Fruit fly (Drosophila melanogaster) whole organism, embryonic: ENCODE measurements around the gene CG17270.

ENCODE experiments used
- CG12391 ChIP-seq: fragments of 200-800 bp; sonication (Bioruptor generic); optimal IDR thresholded peaks from 3 replicates; lab custom pipeline; 2018; ENCODE audit warnings: missing biosample characterization, mild to moderate bottlenecking, missing genetic modification characterization, moderate library complexity
- CG13624 ChIP-seq: fragments of 200-800 bp; sonication (Bioruptor generic); optimal IDR thresholded peaks from 2 replicates; lab custom pipeline; 2016; ENCODE audit warnings: missing biosample characterization, missing genetic modification characterization
- CG1832 ChIP-seq: fragments of 200-800 bp; sonication (Bioruptor generic); optimal IDR thresholded peaks from 2 replicates; lab custom pipeline; 2017; ENCODE audit warnings: missing biosample characterization, mild to moderate bottlenecking, missing genetic modification characterization, inconsistent platforms
- CG2678 ChIP-seq: fragments of 200-800 bp; sonication (Bioruptor generic); optimal IDR thresholded peaks from 3 replicates; lab custom pipeline; 2019; ENCODE audit warnings: missing biosample characterization, mild to moderate bottlenecking, missing genetic modification characterization, moderate library complexity
- CG31441 ChIP-seq: fragments of 200-800 bp; sonication (Bioruptor generic); IDR thresholded peaks from 2 replicates; pipeline ENCODE4 v1.3.6; 2022; ENCODE audit warnings: missing biosample characterization, missing genetic modification characterization
- CG3281 ChIP-seq: fragments of 200-800 bp; sonication (Bioruptor generic); optimal IDR thresholded peaks from 3 replicates; lab custom pipeline; 2017; ENCODE audit warnings: missing biosample characterization, mild to moderate bottlenecking, missing genetic modification characterization
- CG3407 ChIP-seq: fragments of 200-800 bp; sonication (Bioruptor generic); optimal IDR thresholded peaks from 2 replicates; lab custom pipeline; 2018; ENCODE audit warnings: missing biosample characterization, mild to moderate bottlenecking, missing genetic modification characterization
- CG34422 ChIP-seq: fragments of 200-800 bp; sonication (Bioruptor generic); IDR thresholded peaks from 3 replicates; pipeline ENCODE4 v1.3.6; 2022; ENCODE audit warnings: missing biosample characterization, missing genetic modification characterization
- CG4404 ChIP-seq: fragments of 200-800 bp; sonication (Bioruptor generic); IDR thresholded peaks from 2 replicates; pipeline ENCODE4 v1.3.6; 2022; ENCODE audit warnings: missing biosample characterization, missing genetic modification characterization
- CG4617 ChIP-seq: fragments of 200-800 bp; sonication (Bioruptor generic); optimal IDR thresholded peaks from 3 replicates; lab custom pipeline; 2016; ENCODE audit warnings: missing biosample characterization, missing genetic modification characterization, borderline replicate concordance
- CG7271 ChIP-seq: fragments of 200-800 bp; sonication (Bioruptor generic); optimal IDR thresholded peaks from 2 replicates; lab custom pipeline; 2018; ENCODE audit warnings: missing biosample characterization, mild to moderate bottlenecking, missing genetic modification characterization, moderate library complexity
- CG7357 ChIP-seq: fragments of 200-800 bp; sonication (Bioruptor generic); IDR thresholded peaks from 3 replicates; pipeline ENCODE4 v1.3.6; 2022; ENCODE audit warnings: missing biosample characterization, missing genetic modification characterization
- CG7745 ChIP-seq: fragments of 200-800 bp; sonication (Bioruptor generic); optimal IDR thresholded peaks from 2 replicates; lab custom pipeline; 2018; ENCODE audit warnings: missing biosample characterization, mild to moderate bottlenecking, missing genetic modification characterization, moderate library complexity
- CG9932 ChIP-seq: fragments of 200-800 bp; sonication (Bioruptor generic); IDR thresholded peaks from 2 replicates; pipeline ENCODE4 v1.3.6; 2022; ENCODE audit warnings: missing biosample characterization, missing genetic modification characterization
- Dip3 ChIP-seq: fragments of 200-800 bp; sonication (Bioruptor generic); optimal IDR thresholded peaks from 3 replicates; lab custom pipeline; 2016; ENCODE audit warnings: missing biosample characterization, missing genetic modification characterization
- Dref ChIP-seq: fragments of 200-800 bp; sonication (Bioruptor generic); IDR thresholded peaks from 2 replicates; pipeline ENCODE4 v1.3.6; 2022; ENCODE audit warnings: missing biosample characterization, missing genetic modification characterization
- Eip74EF ChIP-seq, 2 experiments: fragments of 200-800 bp in 1 of 2; fragments of >200 bp in 1 of 2; sonication (Bioruptor generic) in 1 of 2; optimal IDR thresholded peaks; 2 replicates each; lab custom pipeline; 2017 to 2019; ENCODE audit warnings: missing biosample characterization in 2 of 2, missing genetic modification characterization in 2 of 2, mild to moderate bottlenecking in 1 of 2, moderate library complexity in 1 of 2
- Fer3 ChIP-seq: fragments of 200-800 bp; sonication (Bioruptor generic); optimal IDR thresholded peaks from 2 replicates; lab custom pipeline; 2018; ENCODE audit warnings: missing biosample characterization, mild to moderate bottlenecking, missing genetic modification characterization, moderate library complexity
- HmgZ ChIP-seq: fragments of 200-800 bp; sonication (Bioruptor generic); optimal IDR thresholded peaks from 2 replicates; lab custom pipeline; 2018; ENCODE audit warnings: missing biosample characterization, mild to moderate bottlenecking, missing genetic modification characterization
- Hr3 ChIP-seq: fragments of 200-800 bp; sonication (Bioruptor generic); optimal IDR thresholded peaks from 3 replicates; lab custom pipeline; 2016; ENCODE audit warnings: missing biosample characterization, missing genetic modification characterization
- Hr39 ChIP-seq: fragments of >200 bp; optimal IDR thresholded peaks from 2 replicates; lab custom pipeline; 2017
- Hr51 ChIP-seq, 2 experiments: fragments of 200-800 bp; sonication (Bioruptor generic); optimal IDR thresholded peaks; 2 replicates in 1 of 2; 3 replicates in 1 of 2; lab custom pipeline; 2016 to 2018; ENCODE audit warnings: missing biosample characterization in 2 of 2, missing genetic modification characterization in 2 of 2, mild to moderate bottlenecking in 1 of 2, moderate library complexity in 1 of 2
- MBD-R2 ChIP-seq: fragments of 200-800 bp; sonication (Bioruptor generic); IDR thresholded peaks from 2 replicates; pipeline ENCODE4 v1.3.6; 2022; ENCODE audit warnings: missing biosample characterization, missing genetic modification characterization
- Mad ChIP-seq: fragments of 200-800 bp; sonication (Bioruptor generic); optimal IDR thresholded peaks from 2 replicates; lab custom pipeline; 2016; ENCODE audit warnings: missing biosample characterization, missing genetic modification characterization
- Myb ChIP-seq: fragments of 200-800 bp; sonication (Bioruptor generic); optimal IDR thresholded peaks from 2 replicates; lab custom pipeline; 2016; ENCODE audit warnings: missing biosample characterization, missing genetic modification characterization
- Nf-YA ChIP-seq: fragments of 200-800 bp; sonication (Bioruptor generic); IDR thresholded peaks from 2 replicates; pipeline ENCODE4 v1.3.6; 2022; ENCODE audit warnings: missing biosample characterization, missing genetic modification characterization
- Sin3A ChIP-seq: fragments of >200 bp; optimal IDR thresholded peaks from 2 replicates; lab custom pipeline; 2018
- Sox100B ChIP-seq: fragments of 200-800 bp; sonication (Bioruptor generic); optimal IDR thresholded peaks from 3 replicates; lab custom pipeline; 2018; ENCODE audit warnings: missing biosample characterization, mild to moderate bottlenecking, missing genetic modification characterization
- Sry-δ ChIP-seq: fragments of 200-800 bp; sonication (Bioruptor generic); optimal IDR thresholded peaks from 2 replicates; lab custom pipeline; 2016; ENCODE audit warnings: missing biosample characterization, missing genetic modification characterization
- TFAM ChIP-seq: fragments of 200-800 bp; sonication (Bioruptor generic); optimal IDR thresholded peaks from 2 replicates; lab custom pipeline; 2017; ENCODE audit warnings: missing biosample characterization, missing genetic modification characterization, inconsistent platforms
- abd-A ChIP-seq: fragments of 200-800 bp; sonication (Bioruptor generic); optimal IDR thresholded peaks from 3 replicates; lab custom pipeline; 2019; ENCODE audit warnings: missing biosample characterization, mild to moderate bottlenecking, missing genetic modification characterization, moderate library complexity
- aop ChIP-seq: fragments of 200-800 bp; sonication (Bioruptor generic); IDR thresholded peaks from 2 replicates; pipeline ENCODE4 v1.3.6; 2022; ENCODE audit warnings: missing biosample characterization, missing genetic modification characterization
- dan ChIP-seq: fragments of 200-800 bp; sonication (Bioruptor generic); IDR thresholded peaks from 2 replicates; pipeline ENCODE4 v1.3.6; 2022; ENCODE audit warnings: missing biosample characterization, missing genetic modification characterization
- dysf ChIP-seq: fragments of 200-800 bp; sonication (Bioruptor generic); IDR thresholded peaks from 3 replicates; pipeline ENCODE4 v1.3.6; 2022; ENCODE audit warnings: missing biosample characterization, missing genetic modification characterization
- grn ChIP-seq: fragments of 200-800 bp; sonication (Bioruptor generic); optimal IDR thresholded peaks from 3 replicates; lab custom pipeline; 2017; ENCODE audit warnings: missing biosample characterization, missing genetic modification characterization
- klu ChIP-seq: fragments of 200-800 bp; sonication (Bioruptor generic); IDR thresholded peaks from 2 replicates; pipeline ENCODE4 v1.3.6; 2022; ENCODE audit warnings: missing biosample characterization, missing genetic modification characterization
- knrl ChIP-seq: fragments of 200-800 bp; sonication (Bioruptor generic); IDR thresholded peaks from 3 replicates; pipeline ENCODE4 v1.3.6; 2022; ENCODE audit warnings: missing biosample characterization, missing genetic modification characterization; ENCODE audit not compliant: partially characterized antibody
- lilli ChIP-seq: fragments of 200-800 bp; sonication (Bioruptor generic); optimal IDR thresholded peaks from 3 replicates; lab custom pipeline; 2016; ENCODE audit warnings: missing biosample characterization, missing genetic modification characterization
- nau ChIP-seq: fragments of 200-800 bp; sonication (Bioruptor generic); optimal IDR thresholded peaks from 3 replicates; lab custom pipeline; 2017; ENCODE audit warnings: missing biosample characterization, mild to moderate bottlenecking, missing genetic modification characterization, missing genetic modification reagents
- pan ChIP-seq, 4 experiments: fragments of >200 bp in 3 of 4; fragments of 200-800 bp in 1 of 4; sonication (Bioruptor generic) in 1 of 4; optimal IDR thresholded peaks in 3 of 4; IDR thresholded peaks in 1 of 4; 2 replicates each; pipeline versions ENCODE4 v1.3.6 to Lab custom; 2017 to 2022; ENCODE audit warnings: missing biosample characterization in 2 of 4, missing genetic modification characterization in 2 of 4, mixed read lengths in 1 of 4
- peb ChIP-seq: fragments of 200-800 bp; sonication (Bioruptor generic); IDR thresholded peaks from 2 replicates; pipeline ENCODE4 v1.3.6; 2022; ENCODE audit warnings: missing biosample characterization, missing genetic modification characterization
- scrt ChIP-seq: fragments of 200-800 bp; sonication (Bioruptor generic); optimal IDR thresholded peaks from 2 replicates; lab custom pipeline; 2018; ENCODE audit warnings: missing biosample characterization, mild to moderate bottlenecking, missing genetic modification characterization, moderate library complexity
- sens-2 ChIP-seq: fragments of 200-800 bp; sonication (Bioruptor generic); IDR thresholded peaks from 2 replicates; pipeline ENCODE4 v1.3.6; 2022; ENCODE audit warnings: missing biosample characterization, missing genetic modification characterization
- slbo ChIP-seq: fragments of 200-800 bp; sonication (Bioruptor generic); IDR thresholded peaks from 2 replicates; pipeline ENCODE4 v1.3.6; 2022; ENCODE audit warnings: missing biosample characterization, missing genetic modification characterization
- tap ChIP-seq: fragments of 200-800 bp; optimal IDR thresholded peaks from 3 replicates; lab custom pipeline; 2019; ENCODE audit warnings: missing biosample characterization, mild to moderate bottlenecking, missing genetic modification characterization, moderate library complexity
- tgo ChIP-seq: fragments of 200-800 bp; sonication (Bioruptor generic); IDR thresholded peaks from 3 replicates; pipeline ENCODE4 v1.3.6; 2022; ENCODE audit warnings: missing biosample characterization, missing genetic modification characterization
- unc-4 ChIP-seq: fragments of 200-800 bp; sonication (Bioruptor generic); IDR thresholded peaks from 2 replicates; pipeline ENCODE4 v1.3.6; 2022; ENCODE audit warnings: missing biosample characterization, missing genetic modification characterization; ENCODE audit not compliant: partially characterized antibody
- unpg ChIP-seq: fragments of 200-800 bp; sonication (Bioruptor generic); optimal IDR thresholded peaks from 3 replicates; lab custom pipeline; 2018; ENCODE audit warnings: missing biosample characterization, mild to moderate bottlenecking, missing genetic modification characterization, moderate library complexity
- vfl ChIP-seq: fragments of 200-800 bp; sonication (Bioruptor generic); optimal IDR thresholded peaks from 2 replicates; lab custom pipeline; 2016; ENCODE audit warnings: missing biosample characterization, missing genetic modification characterization
- z ChIP-seq: fragments of 200-800 bp; sonication (Bioruptor generic); IDR thresholded peaks from 3 replicates; pipeline ENCODE4 v1.3.6; 2022; ENCODE audit warnings: missing biosample characterization, missing genetic modification characterization

The CG17270 gene

dm6 chr3R:20830153-20830695 lies 11.5 kb upstream of the CG17270 start, which contains the start of gene Adss (continued):
- TF ChIP-seq CG31441 (GFP tag; lab: Robert Waterston, UW) (0 out of 2 replicates have a peak, but pooled peaks have one; percentile 14), scrt (GFP tag; lab: Kevin White, UChicago) (no peak), klu (GFP tag; lab: Robert Waterston, UW) (peak; percentile 93), Fer3 (peak; percentile 22), TFAM (GFP tag; lab: Kevin White, UChicago) (no peak), HmgZ (tag; lab: Kevin White, UChicago) (peak; percentile 33), CG1832 (GFP tag; lab: Kevin White, UChicago) (no peak), Sin3A (lab: Kevin White, UChicago) (no peak), tgo (GFP tag; lab: Robert Waterston, UW) (no peak), grn (GFP tag; lab: Kevin White, UChicago) (peak; percentile 93), Sry-δ (peak; percentile 12), unc-4 (GFP tag; lab: Robert Waterston, UW) (no peak; the same call in 1 of the 2 replicates), abd-A (peak; percentile 23), aop (0 out of 2 replicates have a peak, but pooled peaks have one; percentile 51), tap (tag; lab: Kevin White, UChicago) (no peak), CG7271 (tag; lab: Kevin White, UChicago) (no peak), Dref (no peak), Hr39 (lab: Kevin White, UChicago) (no peak), pan (optimal IDR thresholded peaks at IDR 0.05; lab: Kevin White, UChicago) (no peak), pan (GFP tag; optimal IDR thresholded peaks at IDR 0.05 in 1 of 2, IDR thresholded peaks at IDR 0.05 in 1 of 2) (peak in 1 of 2 experiments; percentile 35), unpg (GFP tag; lab: Kevin White, UChicago) (peak; percentile 30), slbo (GFP tag; lab: Robert Waterston, UW) (peak; percentile 54), CG7745 (tag; lab: Kevin White, UChicago) (no peak), peb (no peak), Dip3 (no peak), dysf (GFP tag; lab: Robert Waterston, UW) (no peak), Myb (GFP tag; lab: Kevin White, UChicago) (peak; percentile 62), Sox100B (GFP tag; lab: Kevin White, UChicago) (no peak), MBD-R2 (GFP tag; lab: Robert Waterston, UW) (peak; percentile 70), CG13624 (GFP tag; lab: Kevin White, UChicago) (peak; percentile 35), nau (GFP tag; lab: Kevin White, UChicago) (no peak), lilli (GFP tag; lab: Kevin White, UChicago) (peak; percentile 45), CG3407 (GFP tag; lab: Kevin White, UChicago) (no peak), CG7357 (GFP tag; lab: Robert Waterston, UW) (no peak), CG34422 (GFP tag; lab: Robert Waterston, UW) (peak; percentile 29; the same call in 1 of the 3 replicates), Eip74EF (GFP tag; optimal IDR thresholded peaks at IDR 0.05; lab: Kevin White, UChicago) (no peak), Mad (GFP tag; lab: Kevin White, UChicago) (peak; percentile 51), Hr3 (no peak), dan (GFP tag; lab: Robert Waterston, UW) (no peak), vfl (no peak), CG3281 (GFP tag; lab: Kevin White, UChicago) (peak; percentile 29), CG9932 (peak; percentile 10; the same call in 1 of the 2 replicates), CG4617 (GFP tag; lab: Kevin White, UChicago) (peak; percentile 21), CG2678 (no peak), sens-2 (GFP tag; lab: Robert Waterston, UW) (no peak), knrl (GFP tag; lab: Robert Waterston, UW) (peak; percentile 31; the same call in 1 of the 3 replicates), Hr51 (GFP tag; optimal IDR thresholded peaks at IDR 0.05; lab: Kevin White, UChicago) (no peak), Nf-YA (no peak), z (GFP tag; lab: Robert Waterston, UW) (0 out of 3 replicates have a peak, but pooled peaks have one; percentile 31), CG4404 (GFP tag; lab: Robert Waterston, UW) (no peak), CG12391 (tag; lab: Kevin White, UChicago) (peak; percentile 29)
